Worm (Caenorhabditis elegans): ENCODE results near the gene F16B4.2.
A peak's percentile ranks its signal among the peaks of the same experiment; 100 is the strongest.

Gene F16B4.2

ce11 chrV:1585411-1585810, 15.4 kb upstream of the F16B4.2 start, which contains the start of gene F16B4.7:
Gene F16B4.7 (plus strand): TSS chrV:1585711.
- TF ChIP-seq pes-1 (GFP tag; IDR thresholded peaks at IDR 0.05) (no peak), ama-1 (optimal IDR thresholded peaks at IDR 0.05) (no peak), ceh-13 (GFP tag; optimal IDR thresholded peaks at IDR 0.05) (no peak), tbx-11 (GFP tag; IDR thresholded peaks at IDR 0.05) (no peak), hmg-4 (GFP tag; optimal IDR thresholded peaks at IDR 0.05) (peak; percentile 25), B0310.2 (tag; optimal IDR thresholded peaks at IDR 0.05) (no peak), flt-1 (GFP tag; IDR thresholded peaks at IDR 0.05) (no peak), F13C5.2 (tag; optimal IDR thresholded peaks at IDR 0.05) (no peak), aly-1 (tag; optimal IDR thresholded peaks at IDR 0.05) (no peak), hmbx-1 (tag; optimal IDR thresholded peaks at IDR 0.05) (no peak), ceh-36 (tag; optimal IDR thresholded peaks at IDR 0.05) (peak; percentile 27), sea-1 (GFP tag; conservative IDR thresholded peaks at IDR 0.05) (no peak), hnd-1 (tag; optimal IDR thresholded peaks at IDR 0.05) (no peak), ets-7 (tag; optimal IDR thresholded peaks at IDR 0.05) (no peak), tra-4 (tag; optimal IDR thresholded peaks at IDR 0.05) (peak; percentile 31), tbx-37 (GFP tag; conservative IDR thresholded peaks at IDR 0.05) (no peak), scrt-1 (GFP tag; IDR thresholded peaks at IDR 0.05) (no peak)

ce11 chrV:1586906-1587305, 13.9 kb upstream of the F16B4.2 start, which contains the start of gene F16B4.6:
Gene F16B4.6 (plus strand): TSS chrV:1587206.
- TF ChIP-seq tbx-37 (GFP tag; conservative IDR thresholded peaks at IDR 0.05): no peak
- no peak for TF ChIP-seq scrt-1 (GFP tag; IDR thresholded peaks at IDR 0.05)
- no peak for TF ChIP-seq aly-1 (tag; optimal IDR thresholded peaks at IDR 0.05)
- TF ChIP-seq ama-1 (optimal IDR thresholded peaks at IDR 0.05): no peak
- no peak for TF ChIP-seq B0310.2 (tag; optimal IDR thresholded peaks at IDR 0.05)
- no peak for TF ChIP-seq hnd-1 (tag; optimal IDR thresholded peaks at IDR 0.05)
- TF ChIP-seq sea-1 (GFP tag; conservative IDR thresholded peaks at IDR 0.05): no peak
- no peak for TF ChIP-seq hmg-4 (GFP tag; optimal IDR thresholded peaks at IDR 0.05)
- no peak for TF ChIP-seq hmbx-1 (tag; optimal IDR thresholded peaks at IDR 0.05)
- no peak for TF ChIP-seq ets-7 (tag; optimal IDR thresholded peaks at IDR 0.05)
- TF ChIP-seq ceh-36 (tag; optimal IDR thresholded peaks at IDR 0.05): no peak
- no peak for TF ChIP-seq pes-1 (GFP tag; IDR thresholded peaks at IDR 0.05)
- TF ChIP-seq tra-4 (tag; optimal IDR thresholded peaks at IDR 0.05): no peak
- no peak for TF ChIP-seq flt-1 (GFP tag; IDR thresholded peaks at IDR 0.05)
- no peak for TF ChIP-seq F13C5.2 (tag; optimal IDR thresholded peaks at IDR 0.05)
- no peak for TF ChIP-seq tbx-11 (GFP tag; IDR thresholded peaks at IDR 0.05)
- no peak for TF ChIP-seq ceh-13 (GFP tag; optimal IDR thresholded peaks at IDR 0.05)

- TF ChIP-seq sea-1 (GFP tag; conservative IDR thresholded peaks at IDR 0.05): no peak
- no peak for TF ChIP-seq tra-4 (tag; optimal IDR thresholded peaks at IDR 0.05)
- TF ChIP-seq B0310.2 (tag; optimal IDR thresholded peaks at IDR 0.05): no peak
These were observed 12.7 kb upstream of the F16B4.2 start, which contains the start of gene F16B4.5 for ce11 chrV:1588128-1588527. Gene F16B4.5 (plus strand): TSS chrV:1588428.

- TF ChIP-seq sea-1 (GFP tag; conservative IDR thresholded peaks at IDR 0.05): no peak
- TF ChIP-seq flt-1 (GFP tag; IDR thresholded peaks at IDR 0.05): no peak
- no peak for TF ChIP-seq ets-7 (tag; optimal IDR thresholded peaks at IDR 0.05)
- no peak for TF ChIP-seq ama-1 (optimal IDR thresholded peaks at IDR 0.05)
These were observed 6.9 kb upstream of the F16B4.2 start, which contains the start of gene F16B4.4 for ce11 chrV:1593799-1594420. Gene F16B4.4 (plus strand): TSS chrV:1594019.

- TF ChIP-seq ets-7 (tag; optimal IDR thresholded peaks at IDR 0.05) (no peak), tbx-11 (GFP tag; IDR thresholded peaks at IDR 0.05) (no peak), pes-1 (GFP tag; IDR thresholded peaks at IDR 0.05) (no peak), scrt-1 (GFP tag; IDR thresholded peaks at IDR 0.05) (no peak), tra-4 (tag; optimal IDR thresholded peaks at IDR 0.05) (no peak), tbx-37 (GFP tag; conservative IDR thresholded peaks at IDR 0.05) (no peak), flt-1 (GFP tag; IDR thresholded peaks at IDR 0.05) (no peak), ceh-13 (GFP tag; optimal IDR thresholded peaks at IDR 0.05) (no peak), hnd-1 (tag; optimal IDR thresholded peaks at IDR 0.05) (no peak), hmbx-1 (tag; optimal IDR thresholded peaks at IDR 0.05) (no peak), F13C5.2 (tag; optimal IDR thresholded peaks at IDR 0.05) (no peak)
These were observed 6.2 kb upstream of the F16B4.2 start for ce11 chrV:1594554-1595092.

ce11 chrV:1599088-1599487, 1.8 kb upstream of the F16B4.2 start:
- TF ChIP-seq sea-1 (GFP tag; conservative IDR thresholded peaks at IDR 0.05) (peak; percentile 63; the same call in 1 of the 2 replicates), pes-1 (GFP tag; IDR thresholded peaks at IDR 0.05) (peak; percentile 66)

- TF ChIP-seq ama-1 (optimal IDR thresholded peaks at IDR 0.05) (no peak), tra-4 (tag; optimal IDR thresholded peaks at IDR 0.05) (no peak), hmg-4 (GFP tag; optimal IDR thresholded peaks at IDR 0.05) (no peak), sea-1 (GFP tag; conservative IDR thresholded peaks at IDR 0.05) (no peak), tbx-37 (GFP tag; conservative IDR thresholded peaks at IDR 0.05) (no peak), F13C5.2 (tag; optimal IDR thresholded peaks at IDR 0.05) (no peak), aly-1 (tag; optimal IDR thresholded peaks at IDR 0.05) (no peak), ceh-13 (GFP tag; optimal IDR thresholded peaks at IDR 0.05) (no peak)
These were observed 7.0 kb downstream of the F16B4.2 start, which contains the start of gene nhr-178 for ce11 chrV:1607790-1608189. Gene nhr-178 (minus strand): TSS chrV:1607953.

- TF ChIP-seq ceh-36 (tag; optimal IDR thresholded peaks at IDR 0.05): no peak
- no peak for TF ChIP-seq ama-1 (optimal IDR thresholded peaks at IDR 0.05)
- no peak for TF ChIP-seq F13C5.2 (tag; optimal IDR thresholded peaks at IDR 0.05)
- no peak for TF ChIP-seq hmg-4 (GFP tag; optimal IDR thresholded peaks at IDR 0.05)
- no peak for TF ChIP-seq ets-7 (tag; optimal IDR thresholded peaks at IDR 0.05)
- TF ChIP-seq hnd-1 (tag; optimal IDR thresholded peaks at IDR 0.05): no peak
- no peak for TF ChIP-seq scrt-1 (GFP tag; IDR thresholded peaks at IDR 0.05)
- TF ChIP-seq hmbx-1 (tag; optimal IDR thresholded peaks at IDR 0.05): no peak
- no peak for TF ChIP-seq flt-1 (GFP tag; IDR thresholded peaks at IDR 0.05)
- no peak for TF ChIP-seq sea-1 (GFP tag; conservative IDR thresholded peaks at IDR 0.05)
- TF ChIP-seq tbx-11 (GFP tag; IDR thresholded peaks at IDR 0.05): no peak
- TF ChIP-seq B0310.2 (tag; optimal IDR thresholded peaks at IDR 0.05): no peak
These were observed 9.3 kb downstream of the F16B4.2 start, which contains the start of gene nhr-177 for ce11 chrV:1610097-1610496. Gene nhr-177 (plus strand): TSS chrV:1610263.

All from whole organism, early embryonic.